Worm (Caenorhabditis elegans): ENCODE results near the gene ugt-29.

ugt-29 gene

DNA sequence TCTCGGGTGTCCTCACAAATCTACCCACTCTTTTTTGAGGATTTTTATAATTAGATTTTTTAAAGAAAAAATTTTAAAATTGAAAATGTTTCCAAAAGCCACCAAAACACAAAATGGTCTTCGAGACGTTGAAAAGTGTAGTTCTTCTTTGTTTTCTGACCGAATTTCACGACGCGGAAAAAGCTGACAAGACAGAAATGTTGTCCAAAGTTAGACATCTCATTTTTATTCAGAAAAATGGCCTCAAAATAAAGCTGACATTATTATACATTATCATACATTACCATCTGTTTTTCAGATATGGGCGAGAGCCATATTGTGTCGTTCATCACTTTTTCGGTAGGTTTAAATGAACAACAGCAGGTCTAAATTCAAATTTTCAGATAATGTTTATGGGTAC is 19.7 kb downstream of the ugt-29 start, which contains the start of gene srx-22:
Gene srx-22, plus strand, starts transcription at position 301 of the 400 bp plus-strand sequence.
- TF ChIP-seq npax-4 (tag; optimal IDR thresholded peaks at IDR 0.05) (no peak), fkh-6 (tag; optimal IDR thresholded peaks at IDR 0.05) (no peak), ceh-9 (tag; optimal IDR thresholded peaks at IDR 0.05) (no peak)

DNA sequence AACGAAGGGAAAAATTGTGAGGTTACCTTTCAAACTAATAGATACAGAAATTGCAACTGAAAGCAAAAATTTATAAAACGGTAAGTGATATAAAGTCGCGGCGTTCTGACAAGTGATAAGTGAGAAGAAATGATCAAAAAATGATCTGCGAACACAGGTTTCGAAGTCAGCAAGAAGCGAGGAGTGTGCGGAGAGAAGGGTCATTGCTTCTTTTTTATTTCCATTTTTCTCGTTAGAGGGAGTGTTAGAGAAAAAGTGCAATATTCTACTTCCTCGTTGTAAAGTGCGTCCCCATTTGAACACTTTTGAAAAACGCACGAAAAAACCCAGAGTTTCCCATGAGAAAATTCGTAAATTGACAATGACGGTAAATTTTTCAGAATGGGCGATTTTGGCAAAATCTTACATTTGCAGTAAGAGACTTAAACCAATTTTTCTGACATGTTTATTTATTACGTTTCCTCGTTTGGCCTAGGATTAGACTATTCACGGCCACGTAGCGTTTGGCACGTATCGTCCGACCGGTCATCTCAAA is 22.8 kb downstream of the ugt-29 start, which contains the start of the genes fbxa-72 and srx-21:
Gene fbxa-72, minus strand, starts transcription at position 204 of the 535 bp plus-strand sequence.
Gene srx-21, plus strand, starts transcription at position 485 of the 535 bp plus-strand sequence.
- TF ChIP-seq pqm-1 (tag; optimal IDR thresholded peaks at IDR 0.05), result no peak
- no peak for TF ChIP-seq ceh-19 (GFP tag; optimal IDR thresholded peaks at IDR 0.05)
- TF ChIP-seq pha-4 (tag; optimal IDR thresholded peaks at IDR 0.05), result no peak
- no peak for TF ChIP-seq sox-2 (GFP tag; IDR thresholded peaks at IDR 0.05)
- TF ChIP-seq fkh-10 (GFP tag; optimal IDR thresholded peaks at IDR 0.05), result no peak
- no peak for TF ChIP-seq ceh-14 (tag; optimal IDR thresholded peaks at IDR 0.05)
- TF ChIP-seq hlh-6 (tag; optimal IDR thresholded peaks at IDR 0.05), result no peak
- no peak for TF ChIP-seq mec-3 (tag; optimal IDR thresholded peaks at IDR 0.05; ENCODE audit: borderline replicate concordance)

DNA sequence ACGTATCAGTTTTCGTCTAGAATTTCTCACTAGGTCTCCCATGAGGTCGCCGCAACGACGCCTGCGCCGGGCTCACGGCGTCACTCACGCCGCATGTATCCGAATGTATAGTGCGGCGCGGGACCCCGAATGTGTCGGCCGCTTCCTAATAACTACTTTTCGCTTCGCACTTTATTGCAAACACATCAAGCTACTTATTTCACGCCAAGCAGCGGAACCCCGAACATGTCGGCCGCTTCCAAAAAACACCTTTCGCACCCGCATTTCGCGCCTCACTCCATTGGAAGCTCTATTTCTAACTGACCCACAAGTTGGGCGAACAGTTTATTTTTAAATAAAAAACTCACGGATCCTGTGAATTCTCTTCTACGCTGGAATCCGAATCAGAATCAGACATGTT is 23.3 kb downstream of the ugt-29 start:
- TF ChIP-seq unc-3 (GFP tag; conservative IDR thresholded peaks at IDR 0.05), result no peak
- no peak for TF ChIP-seq unc-3 (tag; optimal IDR thresholded peaks at IDR 0.05)
- no peak for TF ChIP-seq ceh-2 (tag; optimal IDR thresholded peaks at IDR 0.05)
- TF ChIP-seq dve-1 (tag; optimal IDR thresholded peaks at IDR 0.05), result no peak
- TF ChIP-seq pqm-1 (tag; optimal IDR thresholded peaks at IDR 0.05), result no peak
- no peak for TF ChIP-seq hlh-15 (tag; optimal IDR thresholded peaks at IDR 0.05)
- no peak for TF ChIP-seq ref-2 (tag; optimal IDR thresholded peaks at IDR 0.05)
- no peak for TF ChIP-seq unc-42 (tag; optimal IDR thresholded peaks at IDR 0.05)
- no peak for TF ChIP-seq nfya-1 (tag; optimal IDR thresholded peaks at IDR 0.05)
- no peak for TF ChIP-seq pha-4 (tag; optimal IDR thresholded peaks at IDR 0.05)
- no peak for TF ChIP-seq C08G9.2 (tag; optimal IDR thresholded peaks at IDR 0.05)
- TF ChIP-seq ceh-30 (tag; optimal IDR thresholded peaks at IDR 0.05), result no peak
- TF ChIP-seq fkh-6 (tag; optimal IDR thresholded peaks at IDR 0.05), result no peak

DNA sequence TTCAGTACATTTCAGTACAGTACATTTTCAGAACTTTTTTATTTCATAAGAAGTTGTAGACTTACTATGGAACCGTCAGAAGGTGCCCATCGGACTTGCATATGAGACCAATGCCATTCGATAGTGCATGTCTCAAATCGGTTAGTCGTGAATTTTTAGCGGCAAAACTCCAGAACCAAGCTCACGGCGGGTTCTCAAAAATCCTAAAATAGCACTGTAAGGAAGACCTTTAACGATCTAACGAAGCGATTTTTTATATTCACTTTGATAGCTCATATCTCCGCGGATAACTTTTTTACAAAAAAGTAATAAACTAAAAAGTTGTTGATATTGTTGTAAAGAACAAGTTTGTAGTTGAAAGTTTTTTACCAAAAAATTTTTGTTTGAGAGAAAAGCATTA is 25.2 kb downstream of the ugt-29 start, which contains the start of gene sru-25:
Gene sru-25, minus strand, starts transcription at position 101 of the 400 bp plus-strand sequence.
- no peak for TF ChIP-seq pqm-1 (tag; optimal IDR thresholded peaks at IDR 0.05)
- TF ChIP-seq ceh-30 (tag; optimal IDR thresholded peaks at IDR 0.05), result no peak
- TF ChIP-seq hlh-8 (tag; optimal IDR thresholded peaks at IDR 0.05), result no peak
- TF ChIP-seq hlh-30 (tag; optimal IDR thresholded peaks at IDR 0.05; ENCODE audit: insufficient read depth), result no peak
- no peak for TF ChIP-seq hlh-13 (GFP tag; optimal IDR thresholded peaks at IDR 0.05)
- no peak for TF ChIP-seq elt-2 (tag; optimal IDR thresholded peaks at IDR 0.05)
- no peak for TF ChIP-seq ets-4 (tag; optimal IDR thresholded peaks at IDR 0.05)
- TF ChIP-seq fax-1 (tag; optimal IDR thresholded peaks at IDR 0.05), result no peak
- TF ChIP-seq ceh-18 (tag; optimal IDR thresholded peaks at IDR 0.05), result no peak
- no peak for TF ChIP-seq ceh-6 (GFP tag; optimal IDR thresholded peaks at IDR 0.05)
- no peak for TF ChIP-seq Y22D7AL.16 (tag; optimal IDR thresholded peaks at IDR 0.05)
- no peak for TF ChIP-seq lim-6 (tag; optimal IDR thresholded peaks at IDR 0.05)
- no peak for TF ChIP-seq eyg-1 (tag; optimal IDR thresholded peaks at IDR 0.05)
- TF ChIP-seq dmd-4 (tag; optimal IDR thresholded peaks at IDR 0.05; ENCODE audit: borderline replicate concordance), result no peak
- TF ChIP-seq ceh-45 (GFP tag; IDR thresholded peaks at IDR 0.05), result no peak
- TF ChIP-seq K02D7.2 (tag; optimal IDR thresholded peaks at IDR 0.05), result no peak

DNA sequence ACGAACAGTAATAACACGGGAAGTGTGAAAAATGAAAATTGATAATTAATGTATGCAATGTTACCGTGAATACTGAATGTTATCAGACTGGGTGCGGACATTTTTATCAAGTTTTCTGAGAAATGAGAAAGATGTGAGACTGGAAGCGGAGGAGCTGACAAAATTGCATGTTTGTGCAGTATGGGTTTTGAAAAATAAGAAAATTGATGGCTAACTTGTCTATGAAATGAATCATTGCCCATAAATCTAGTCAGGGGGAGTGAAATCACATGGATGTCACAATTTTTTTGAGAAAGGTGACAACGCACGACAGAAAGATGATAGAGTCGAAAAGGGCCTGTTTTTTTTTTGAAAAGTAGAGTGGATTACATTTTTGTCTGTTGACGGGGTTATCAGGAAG is 28.0 kb downstream of the ugt-29 start, which contains the start of gene sru-24:
Gene sru-24, minus strand, starts transcription at position 101 of the 400 bp plus-strand sequence.
- TF ChIP-seq K09A11.1 (tag; optimal IDR thresholded peaks at IDR 0.05; ENCODE audit: insufficient read depth) (no peak), pros-1 (tag; optimal IDR thresholded peaks at IDR 0.05) (no peak), F13H6.1 (tag; optimal IDR thresholded peaks at IDR 0.05) (no peak), ama-1 (optimal IDR thresholded peaks at IDR 0.05) (no peak), pqm-1 (tag; optimal IDR thresholded peaks at IDR 0.05) (no peak), unc-42 (tag; optimal IDR thresholded peaks at IDR 0.05) (no peak), ztf-16 (tag; optimal IDR thresholded peaks at IDR 0.05) (no peak), eyg-1 (tag; optimal IDR thresholded peaks at IDR 0.05) (no peak), unc-3 (GFP tag; conservative IDR thresholded peaks at IDR 0.05) (no peak), unc-3 (tag; optimal IDR thresholded peaks at IDR 0.05) (no peak), hlh-30 (tag; optimal IDR thresholded peaks at IDR 0.05; ENCODE audit: insufficient read depth) (no peak)
